Fruit fly (Drosophila melanogaster) whole organism, embryonic: ENCODE data around the gene Chro.

Experiments used
- Adf1 ChIP-seq: fragments of 200-800 bp; sonication (Bioruptor generic); IDR thresholded peaks from 2 replicates; pipeline ENCODE4 v1.3.6; 2022; ENCODE audit warnings: missing biosample characterization, missing genetic modification characterization
- Awh ChIP-seq: fragments of 200-800 bp; sonication (Bioruptor generic); IDR thresholded peaks from 2 replicates; pipeline ENCODE4, ENCODE4 v1.3.6; 2022; ENCODE audit warnings: missing biosample characterization, missing genetic modification characterization
- Bgb ChIP-seq: fragments of 200-800 bp; sonication (Bioruptor generic); IDR thresholded peaks from 2 replicates; pipeline ENCODE4 v1.3.6; 2022; ENCODE audit warnings: missing biosample characterization, missing genetic modification characterization; ENCODE audit not compliant: partially characterized antibody
- CG10147 ChIP-seq: fragments of 200-800 bp; sonication (Bioruptor generic); optimal IDR thresholded peaks from 2 replicates; lab custom pipeline; 2019; ENCODE audit warnings: missing biosample characterization, mild to moderate bottlenecking, missing genetic modification characterization, moderate library complexity
- CG1233 ChIP-seq: fragments of 200-800 bp; sonication (Bioruptor generic); optimal IDR thresholded peaks from 4 replicates; lab custom pipeline; 2018; ENCODE audit warnings: missing biosample characterization, mild to moderate bottlenecking, missing genetic modification characterization
- CG14965 ChIP-seq: fragments of 200-800 bp; sonication (Bioruptor generic); optimal IDR thresholded peaks from 2 replicates; lab custom pipeline; 2016; ENCODE audit warnings: missing biosample characterization, missing genetic modification characterization, borderline replicate concordance
- CG16815 ChIP-seq: fragments of 200-800 bp; sonication (Bioruptor generic); optimal IDR thresholded peaks from 3 replicates; lab custom pipeline; 2017; ENCODE audit warnings: missing biosample characterization, mild to moderate bottlenecking, missing genetic modification characterization
- CG17802 ChIP-seq: fragments of 200-800 bp; sonication (Bioruptor generic); optimal IDR thresholded peaks from 2 replicates; lab custom pipeline; 2018; ENCODE audit warnings: missing biosample characterization, mild to moderate bottlenecking, missing genetic modification characterization, moderate library complexity
- CG17912 ChIP-seq: fragments of 200-800 bp; sonication (Bioruptor generic); optimal IDR thresholded peaks from 2 replicates; lab custom pipeline; 2018; ENCODE audit warnings: missing biosample characterization, mild to moderate bottlenecking, missing genetic modification characterization
- CG2129 ChIP-seq: fragments of 200-800 bp; sonication (Bioruptor generic); IDR thresholded peaks from 2 replicates; pipeline ENCODE4 v1.3.6; 2022; ENCODE audit warnings: missing biosample characterization, missing genetic modification characterization; ENCODE audit not compliant: partially characterized antibody
- CG30431 ChIP-seq: fragments of 200-800 bp; sonication (Bioruptor generic); optimal IDR thresholded peaks from 2 replicates; lab custom pipeline; 2017; ENCODE audit warnings: missing biosample characterization, missing genetic modification characterization
- CG33557 ChIP-seq: fragments of 200-800 bp; sonication (Bioruptor generic); optimal IDR thresholded peaks from 2 replicates; lab custom pipeline; 2019; ENCODE audit warnings: missing biosample characterization, mild to moderate bottlenecking, missing genetic modification characterization, moderate library complexity
- CG3726 ChIP-seq: fragments of 200-800 bp; sonication (Bioruptor generic); IDR thresholded peaks from 3 replicates; pipeline ENCODE4, ENCODE4 v1.3.6; 2022; ENCODE audit warnings: missing biosample characterization, missing genetic modification characterization
- CG4360 ChIP-seq: fragments of 200-800 bp; sonication (Bioruptor generic); IDR thresholded peaks from 2 replicates; pipeline ENCODE4 v1.3.6; 2022; ENCODE audit warnings: missing biosample characterization, missing genetic modification characterization
- CG6791 ChIP-seq: fragments of 200-800 bp; sonication (Bioruptor generic); IDR thresholded peaks from 3 replicates; pipeline ENCODE4 v1.3.6; 2022; ENCODE audit warnings: missing biosample characterization, missing genetic modification characterization; ENCODE audit not compliant: partially characterized antibody
- CG7271 ChIP-seq: fragments of 200-800 bp; sonication (Bioruptor generic); optimal IDR thresholded peaks from 2 replicates; lab custom pipeline; 2018; ENCODE audit warnings: missing biosample characterization, mild to moderate bottlenecking, missing genetic modification characterization, moderate library complexity
- CG7786 ChIP-seq: fragments of 200-800 bp; sonication (Bioruptor generic); optimal IDR thresholded peaks from 2 replicates; lab custom pipeline; 2016; ENCODE audit warnings: missing biosample characterization, missing genetic modification characterization
- CG8478 ChIP-seq: fragments of >200 bp; optimal IDR thresholded peaks from 2 replicates; lab custom pipeline; 2018
- CG9609 ChIP-seq: fragments of 200-800 bp; sonication (Bioruptor generic); optimal IDR thresholded peaks from 3 replicates; lab custom pipeline; 2016; ENCODE audit warnings: missing biosample characterization, missing genetic modification characterization
- Dad ChIP-seq: fragments of 200-800 bp; sonication (Bioruptor generic); optimal IDR thresholded peaks from 3 replicates; lab custom pipeline; 2016; ENCODE audit warnings: missing biosample characterization, missing genetic modification characterization
- Dbx ChIP-seq: fragments of 200-800 bp; sonication (Bioruptor generic); IDR thresholded peaks from 3 replicates; pipeline ENCODE4 v1.3.6; 2022; ENCODE audit warnings: missing biosample characterization, missing genetic modification characterization
- Deaf1 ChIP-seq: fragments of 200-800 bp; optimal IDR thresholded peaks from 3 replicates; lab custom pipeline; 2019; ENCODE audit warnings: missing biosample characterization, mild to moderate bottlenecking, missing genetic modification characterization, moderate library complexity
- Dek ChIP-seq: fragments of 200-800 bp; sonication (Bioruptor generic); optimal IDR thresholded peaks from 3 replicates; lab custom pipeline; 2019; ENCODE audit warnings: missing biosample characterization, mild to moderate bottlenecking, missing genetic modification characterization, moderate library complexity
- Dfd ChIP-seq, 2 experiments: fragments of >200 bp; optimal IDR thresholded peaks; 2 replicates each; lab custom pipeline; 2017; ENCODE audit warnings: missing biosample characterization in 2 of 2, missing genetic modification characterization in 2 of 2
- Fer3 ChIP-seq: fragments of 200-800 bp; sonication (Bioruptor generic); optimal IDR thresholded peaks from 2 replicates; lab custom pipeline; 2018; ENCODE audit warnings: missing biosample characterization, mild to moderate bottlenecking, missing genetic modification characterization, moderate library complexity
- HLHmδ ChIP-seq: fragments of 200-800 bp; sonication (Bioruptor generic); optimal IDR thresholded peaks from 2 replicates; lab custom pipeline; 2018; ENCODE audit warnings: missing biosample characterization, mild to moderate bottlenecking, missing genetic modification characterization, moderate library complexity
- Hmr ChIP-seq: fragments of 200-800 bp; sonication (Bioruptor generic); optimal IDR thresholded peaks from 3 replicates; lab custom pipeline; 2017; ENCODE audit warnings: mild to moderate bottlenecking, missing biosample characterization, missing genetic modification reagents, missing genetic modification characterization
- Hmx ChIP-seq: fragments of 200-800 bp; sonication (Bioruptor generic); optimal IDR thresholded peaks from 2 replicates; lab custom pipeline; 2016; ENCODE audit warnings: missing biosample characterization, missing genetic modification characterization
- Hr78 ChIP-seq, 2 experiments: fragments of 200-800 bp in 1 of 2; fragments of >200 bp in 1 of 2; sonication (Bioruptor generic) in 1 of 2; optimal IDR thresholded peaks; 2 replicates each; lab custom pipeline; 2017 to 2019; ENCODE audit warnings: missing biosample characterization in 2 of 2, missing genetic modification characterization in 2 of 2, mild to moderate bottlenecking in 1 of 2, moderate library complexity in 1 of 2
- Med ChIP-seq: fragments of 200-800 bp; sonication (Bioruptor generic); peaks from one replicate; lab custom pipeline; 2016; ENCODE audit warnings: missing biosample characterization, missing genetic modification characterization, mild to moderate bottlenecking, inconsistent platforms, moderate library complexity
- Sry-β ChIP-seq: fragments of 200-800 bp; sonication (Bioruptor generic); optimal IDR thresholded peaks from 2 replicates; lab custom pipeline; 2018; ENCODE audit warnings: missing biosample characterization, mild to moderate bottlenecking, missing genetic modification characterization, moderate library complexity
- Trl ChIP-seq, 3 experiments: fragments of >200 bp in 2 of 3; fragments of 200-800 bp in 1 of 3; sonication (Bioruptor generic) in 1 of 3; optimal IDR thresholded peaks; 2 replicates in 1 of 3; 3 replicates in 2 of 3; lab custom pipeline; 2016 to 2017; ENCODE audit warnings: missing biosample characterization in 1 of 3, missing genetic modification characterization in 1 of 3
- Usf ChIP-seq: fragments of 200-800 bp; sonication (Bioruptor generic); optimal IDR thresholded peaks from 2 replicates; lab custom pipeline; 2017; ENCODE audit warnings: missing genotype, missing biosample characterization, missing genetic modification characterization
- ab ChIP-seq: fragments of 200-800 bp; sonication (Bioruptor generic); optimal IDR thresholded peaks from 2 replicates; lab custom pipeline; 2016; ENCODE audit warnings: missing biosample characterization, missing genetic modification characterization
- chinmo ChIP-seq: fragments of 200-800 bp; sonication (Bioruptor generic); IDR thresholded peaks from 4 replicates; pipeline ENCODE4 v1.3.6; 2022; ENCODE audit warnings: missing biosample characterization, missing genetic modification characterization; ENCODE audit not compliant: partially characterized antibody
- chm ChIP-seq: fragments of 200-800 bp; sonication (Bioruptor generic); IDR thresholded peaks from 2 replicates; pipeline ENCODE4 v1.3.6; 2022; ENCODE audit warnings: missing biosample characterization, missing genetic modification characterization
- dmrt99B ChIP-seq: fragments of 200-800 bp; sonication (Bioruptor generic); optimal IDR thresholded peaks from 2 replicates; lab custom pipeline; 2018; ENCODE audit warnings: missing biosample characterization, mild to moderate bottlenecking, missing genetic modification characterization, moderate library complexity
- ftz-f1 ChIP-seq: fragments of 200-800 bp; sonication (Bioruptor generic); optimal IDR thresholded peaks from 2 replicates; lab custom pipeline; 2016; ENCODE audit warnings: missing biosample characterization, missing genetic modification characterization
- gcm ChIP-seq: fragments of 200-800 bp; sonication (Bioruptor generic); optimal IDR thresholded peaks from 2 replicates; lab custom pipeline; 2019; ENCODE audit warnings: missing biosample characterization, mild to moderate bottlenecking, missing genetic modification characterization, moderate library complexity
- gsb ChIP-seq: fragments of 200-800 bp; sonication (Bioruptor generic); IDR thresholded peaks from 2 replicates; pipeline ENCODE4 v1.3.6; 2022; ENCODE audit warnings: missing biosample characterization, missing genetic modification characterization
- gsb-n ChIP-seq: fragments of 200-800 bp; sonication (Bioruptor generic); optimal IDR thresholded peaks from 3 replicates; lab custom pipeline; 2018; ENCODE audit warnings: missing biosample characterization, mild to moderate bottlenecking, missing genetic modification characterization
- lilli ChIP-seq: fragments of 200-800 bp; sonication (Bioruptor generic); optimal IDR thresholded peaks from 3 replicates; lab custom pipeline; 2016; ENCODE audit warnings: missing biosample characterization, missing genetic modification characterization
- nmo ChIP-seq: fragments of 200-800 bp; sonication (Bioruptor generic); optimal IDR thresholded peaks from 2 replicates; lab custom pipeline; 2018; ENCODE audit warnings: missing biosample characterization, mild to moderate bottlenecking, missing genetic modification characterization, moderate library complexity
- prd ChIP-seq, 3 experiments: fragments of >200 bp in 2 of 3; fragments of 200-800 bp in 1 of 3; sonication (Bioruptor generic) in 1 of 3; optimal IDR thresholded peaks in 2 of 3; IDR thresholded peaks in 1 of 3; 2 replicates in 2 of 3; 3 replicates in 1 of 3; pipeline versions ENCODE4 v1.3.6 to Lab custom; 2017 to 2022; ENCODE audit warnings: missing biosample characterization in 1 of 3, missing genetic modification characterization in 1 of 3
- pzg ChIP-seq: fragments of 200-800 bp; sonication (Bioruptor generic); optimal IDR thresholded peaks from 3 replicates; lab custom pipeline; 2018; ENCODE audit warnings: missing biosample characterization, mild to moderate bottlenecking, missing genetic modification characterization, moderate library complexity
- repo ChIP-seq: fragments of 200-800 bp; sonication (Bioruptor generic); optimal IDR thresholded peaks from 2 replicates; lab custom pipeline; 2016; ENCODE audit warnings: missing biosample characterization, missing genetic modification characterization
- sim ChIP-seq: fragments of 200-800 bp; sonication (Bioruptor generic); IDR thresholded peaks from 2 replicates; pipeline ENCODE4 v1.3.6; 2022; ENCODE audit warnings: missing biosample characterization, missing genetic modification characterization
- sqz ChIP-seq: fragments of 200-800 bp; sonication (Bioruptor generic); optimal IDR thresholded peaks from 3 replicates; lab custom pipeline; 2018; ENCODE audit warnings: missing biosample characterization, mild to moderate bottlenecking, missing genetic modification characterization
- vvl ChIP-seq: fragments of 200-800 bp; sonication (Bioruptor generic); IDR thresholded peaks from 2 replicates; pipeline ENCODE4 v1.3.6; 2022; ENCODE audit warnings: missing biosample characterization, missing genetic modification characterization

Gene Chro

DNA sequence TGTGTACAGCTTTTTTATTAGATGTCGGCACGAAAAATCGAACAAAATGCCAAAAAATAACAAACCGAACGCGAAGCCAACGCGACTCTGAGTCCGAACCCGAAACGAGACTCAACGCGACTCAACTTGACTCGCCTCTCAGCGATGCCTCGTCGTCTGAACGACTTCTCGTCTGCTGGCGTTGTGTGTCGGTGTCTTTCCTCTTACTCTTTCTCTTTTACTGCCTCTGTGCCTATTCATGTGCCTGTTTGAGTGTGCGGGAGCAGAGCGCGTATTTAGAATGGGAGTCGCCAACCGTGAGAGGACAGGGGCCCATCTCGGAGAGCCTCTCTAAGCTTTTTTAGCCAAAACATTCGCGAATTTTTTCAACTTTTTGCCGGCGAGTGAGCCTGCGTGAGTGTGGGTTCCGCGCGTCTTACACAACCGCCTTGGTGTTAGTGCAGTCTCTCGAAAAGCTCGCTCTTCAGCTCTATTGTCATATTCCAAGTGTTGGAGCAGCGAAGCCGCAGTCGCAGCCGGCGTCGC is 54.1 kb downstream of the Chro start (continued):
- TF ChIP-seq CG10147 (GFP tag; lab: Kevin White, UChicago) (no peak), Trl (optimal IDR thresholded peaks at IDR 0.05; lab: Kevin White, UChicago) (peak; percentile 85 to 99), Trl (GFP tag; optimal IDR thresholded peaks at IDR 0.05; lab: Kevin White, UChicago) (no peak), Deaf1 (peak; percentile 95), prd (optimal IDR thresholded peaks at IDR 0.05; lab: Kevin White, UChicago) (no peak), prd (GFP tag; IDR thresholded peaks at IDR 0.05; lab: Robert Waterston, UW) (no peak), vvl (GFP tag; lab: Robert Waterston, UW) (peak; percentile 11; the same call in 1 of the 2 replicates), CG8478 (no peak), Usf (GFP tag; lab: Kevin White, UChicago) (no peak), CG4360 (GFP tag; lab: Robert Waterston, UW) (no peak), CG1233 (no peak), ftz-f1 (GFP tag; lab: Kevin White, UChicago) (peak; percentile 30), gsb (GFP tag; lab: Robert Waterston, UW) (no peak), CG16815 (GFP tag; lab: Kevin White, UChicago) (no peak), CG6791 (GFP tag; lab: Robert Waterston, UW) (no peak), chinmo (peak; percentile 90; the same call in 3 of the 4 replicates), CG33557 (GFP tag; lab: Kevin White, UChicago) (no peak), Bgb (GFP tag; lab: Robert Waterston, UW) (peak; percentile 30; the same call in 1 of the 2 replicates), gsb-n (tag; lab: Kevin White, UChicago) (no peak), lilli (GFP tag; lab: Kevin White, UChicago) (no peak), CG9609 (GFP tag; lab: Kevin White, UChicago) (no peak), Dad (GFP tag; lab: Kevin White, UChicago) (no peak), CG17912 (GFP tag; lab: Kevin White, UChicago) (no peak), CG3726 (no peak), nmo (GFP tag; lab: Kevin White, UChicago) (no peak), Dbx (GFP tag; lab: Robert Waterston, UW) (peak; percentile 67; the same call in 2 of the 3 replicates), pzg (GFP tag; lab: Kevin White, UChicago) (no peak), CG14965 (GFP tag; lab: Kevin White, UChicago) (no peak), Dfd (GFP tag; optimal IDR thresholded peaks at IDR 0.05; lab: Kevin White, UChicago) (no peak), dmrt99B (tag; lab: Kevin White, UChicago) (no peak), chm (GFP tag; lab: Robert Waterston, UW) (no peak), Sry-β (GFP tag; lab: Kevin White, UChicago) (no peak), Hmr (no peak), CG17802 (tag; lab: Kevin White, UChicago) (no peak), repo (GFP tag; lab: Kevin White, UChicago) (no peak), Adf1 (peak; percentile 95), CG30431 (GFP tag; lab: Kevin White, UChicago) (no peak), Awh (no peak), Fer3 (no peak), Hr78 (GFP tag; optimal IDR thresholded peaks at IDR 0.05; lab: Kevin White, UChicago) (no peak), CG2129 (no peak), Hmx (GFP tag; lab: Kevin White, UChicago) (no peak), gcm (GFP tag; lab: Kevin White, UChicago) (no peak), HLHmδ (GFP tag; lab: Kevin White, UChicago) (no peak), sim (no peak), Dek (no peak), Med (GFP tag; lab: Kevin White, UChicago) (no peak), sqz (GFP tag; lab: Kevin White, UChicago) (peak; percentile 69), CG7786 (GFP tag; lab: Kevin White, UChicago) (no peak), ab (GFP tag; lab: Kevin White, UChicago) (no peak), CG7271 (tag; lab: Kevin White, UChicago) (no peak)
